Worm (Caenorhabditis elegans) whole organism, L2 larva: ENCODE measurements around the gene ifta-2.

Experiments used
- C34F6.9 ChIP-seq: fragments of 150-350 bp; optimal IDR thresholded peaks from 2 replicates; lab custom pipeline; 2014; ENCODE audit warnings: missing biosample characterization, missing genetic modification characterization
- F13H6.1 ChIP-seq: sonication (generic microtip); optimal IDR thresholded peaks from 2 replicates; lab custom pipeline; 2016; ENCODE audit warnings: missing genetic modification characterization, missing compliant biosample characterization
- R02D3.7 ChIP-seq: fragments of 150-350 bp; optimal IDR thresholded peaks from 2 replicates; lab custom pipeline; 2014; ENCODE audit warnings: missing biosample characterization, missing genetic modification characterization
- Y55F3AM.14 ChIP-seq: fragments of 200-800 bp; sonication (Bioruptor generic); optimal IDR thresholded peaks from 2 replicates; lab custom pipeline; 2018; ENCODE audit warnings: mild to moderate bottlenecking, missing genetic modification characterization, missing compliant biosample characterization
- alr-1 ChIP-seq: fragments of 150-350 bp; optimal IDR thresholded peaks from 2 replicates; lab custom pipeline; 2014; ENCODE audit warnings: missing biosample characterization, missing genetic modification characterization
- aly-2 ChIP-seq: fragments of 150-350 bp; optimal IDR thresholded peaks from 2 replicates; lab custom pipeline; 2014; ENCODE audit warnings: missing biosample characterization, missing genetic modification characterization
- ama-1 ChIP-seq: fragments of 150-350 bp; optimal IDR thresholded peaks from 2 replicates; lab custom pipeline; 2018; ENCODE audit warnings: inconsistent platforms
- ceh-16 ChIP-seq: fragments of 150-350 bp; optimal IDR thresholded peaks from 2 replicates; lab custom pipeline; 2014; ENCODE audit warnings: missing biosample characterization, missing genetic modification characterization
- ceh-82 ChIP-seq: fragments of 150-350 bp; optimal IDR thresholded peaks from 2 replicates; lab custom pipeline; 2014; ENCODE audit warnings: missing biosample characterization, missing genetic modification characterization
- crh-2 ChIP-seq: sonication (generic microtip); optimal IDR thresholded peaks from 2 replicates; lab custom pipeline; 2017; ENCODE audit warnings: missing biosample characterization, missing genetic modification characterization
- elt-1 ChIP-seq: fragments of 150-350 bp; optimal IDR thresholded peaks from 2 replicates; lab custom pipeline; 2014; ENCODE audit warnings: missing biosample characterization, missing genetic modification characterization
- fos-1 ChIP-seq: fragments of 150-350 bp; optimal IDR thresholded peaks from 2 replicates; lab custom pipeline; 2014; ENCODE audit warnings: missing biosample characterization, missing genetic modification characterization
- gmeb-1 ChIP-seq: fragments of 150-350 bp; optimal IDR thresholded peaks from 2 replicates; lab custom pipeline; 2014; ENCODE audit warnings: missing biosample characterization, missing genetic modification characterization
- lin-11 ChIP-seq: fragments of 150-350 bp; sonication (generic microtip); optimal IDR thresholded peaks from 2 replicates; lab custom pipeline; 2014; ENCODE audit warnings: missing biosample characterization, missing genetic modification characterization, inconsistent platforms, mixed read lengths
- lin-13 ChIP-seq: fragments of 150-350 bp; optimal IDR thresholded peaks from 2 replicates; lab custom pipeline; 2014; ENCODE audit warnings: missing biosample characterization, missing genetic modification reagents, missing genetic modification characterization
- lin-39 ChIP-seq: fragments of 150-350 bp; optimal IDR thresholded peaks from 2 replicates; lab custom pipeline; 2014; ENCODE audit warnings: missing biosample characterization, missing genetic modification reagents, missing genetic modification characterization
- lsy-2 ChIP-seq, 2 experiments: fragments of 150-350 bp in 1 of 2; sonication (generic microtip) in 1 of 2; optimal IDR thresholded peaks; 2 replicates each; lab custom pipeline; 2014 to 2017; ENCODE audit warnings: missing biosample characterization in 2 of 2, missing genetic modification characterization in 2 of 2
- mab-5 ChIP-seq: fragments of 150-350 bp; optimal IDR thresholded peaks from 2 replicates; lab custom pipeline; 2014; ENCODE audit warnings: missing biosample characterization, missing genetic modification characterization
- mbf-1 ChIP-seq: sonication (generic microtip); optimal IDR thresholded peaks from 2 replicates; lab custom pipeline; 2017; ENCODE audit warnings: missing biosample characterization, missing genetic modification characterization
- mdl-1 ChIP-seq, 2 experiments: fragments of 150-350 bp in 1 of 2; sonication (generic microtip) in 1 of 2; optimal IDR thresholded peaks; 2 replicates each; lab custom pipeline; 2017; ENCODE audit warnings: missing biosample characterization in 2 of 2, missing genetic modification characterization in 2 of 2
- nhr-10 ChIP-seq: sonication (generic microtip); optimal IDR thresholded peaks from 2 replicates; lab custom pipeline; 2017; ENCODE audit warnings: missing biosample characterization, missing genetic modification characterization
- nhr-11 ChIP-seq: fragments of 150-350 bp; optimal IDR thresholded peaks from 2 replicates; lab custom pipeline; 2014; ENCODE audit warnings: missing biosample characterization, missing genetic modification characterization
- nhr-129 ChIP-seq: fragments of 150-350 bp; optimal IDR thresholded peaks from 2 replicates; lab custom pipeline; 2014; ENCODE audit warnings: missing biosample characterization, missing genetic modification characterization
- nhr-21 ChIP-seq: fragments of 150-350 bp; optimal IDR thresholded peaks from 2 replicates; lab custom pipeline; 2014; ENCODE audit warnings: missing biosample characterization, missing genetic modification characterization
- nhr-23 ChIP-seq: fragments of 150-350 bp; optimal IDR thresholded peaks from 2 replicates; lab custom pipeline; 2014; ENCODE audit warnings: missing biosample characterization, missing genetic modification reagents, missing genetic modification characterization
- nhr-25 ChIP-seq: fragments of 150-350 bp; sonication (generic microtip); optimal IDR thresholded peaks from 3 replicates; lab custom pipeline; 2014; ENCODE audit warnings: missing biosample characterization, missing genetic modification characterization
- nhr-6 ChIP-seq: fragments of 150-350 bp; optimal IDR thresholded peaks from 2 replicates; lab custom pipeline; 2014; ENCODE audit warnings: missing biosample characterization, missing genetic modification characterization
- nhr-77 ChIP-seq: fragments of 150-350 bp; optimal IDR thresholded peaks from 2 replicates; lab custom pipeline; 2014; ENCODE audit warnings: missing biosample characterization, missing genetic modification characterization
- sem-4 ChIP-seq: fragments of 150-350 bp; optimal IDR thresholded peaks from 2 replicates; lab custom pipeline; 2014; ENCODE audit warnings: missing biosample characterization, missing genetic modification reagents, missing genetic modification characterization
- sma-9 ChIP-seq, 2 experiments: fragments of 150-350 bp in 1 of 2; sonication (generic microtip) in 1 of 2; optimal IDR thresholded peaks; 2 replicates each; lab custom pipeline; 2014 to 2016; ENCODE audit warnings: missing genetic modification characterization in 2 of 2, mild to moderate bottlenecking in 1 of 2, missing biosample characterization in 1 of 2, missing compliant biosample characterization in 1 of 2, missing genetic modification reagents in 1 of 2, moderate library complexity in 1 of 2
- snpc-4 ChIP-seq: fragments of 150-350 bp; optimal IDR thresholded peaks from 2 replicates; lab custom pipeline; 2014; ENCODE audit warnings: missing biosample characterization, missing genetic modification characterization
- unc-62 ChIP-seq: fragments of 150-350 bp; optimal IDR thresholded peaks from 2 replicates; lab custom pipeline; 2014; ENCODE audit warnings: missing biosample characterization, missing genetic modification reagents, missing genetic modification characterization
- ztf-1 ChIP-seq: fragments of 200-800 bp; sonication (Bioruptor generic); conservative IDR thresholded peaks from 2 replicates; pipeline ENCODE4 v1.3.6; 2022; ENCODE audit warnings: missing genetic modification characterization, missing compliant biosample characterization

The ifta-2 gene

ce11 chrIV:17265716-17266115 is 36.1 kb downstream of the ifta-2 start:
- no peak for TF ChIP-seq ceh-16 (tag; lab: Kevin White, UChicago)
- no peak for TF ChIP-seq mab-5
- TF ChIP-seq nhr-129: no peak
- TF ChIP-seq C34F6.9 (tag; lab: Kevin White, UChicago): no peak
- TF ChIP-seq unc-62: no peak
- TF ChIP-seq lin-39 (tag; lab: Kevin White, UChicago): no peak
- TF ChIP-seq R02D3.7 (tag; lab: Kevin White, UChicago): no peak
- no peak for TF ChIP-seq ceh-82 (tag; lab: Kevin White, UChicago)
- no peak for TF ChIP-seq nhr-6 (tag; lab: Kevin White, UChicago)
- TF ChIP-seq mdl-1 (tag; optimal IDR thresholded peaks at IDR 0.05; lab: Kevin White, UChicago): no peak
- no peak for TF ChIP-seq nhr-11 (tag; lab: Kevin White, UChicago)
- TF ChIP-seq F13H6.1: no peak
- no peak for TF ChIP-seq lin-11 (tag; lab: Kevin White, UChicago)
- no peak for TF ChIP-seq snpc-4 (tag; lab: Kevin White, UChicago)
- TF ChIP-seq aly-2 (tag; lab: Kevin White, UChicago): no peak
- TF ChIP-seq lin-13 (GFP tag; lab: Kevin White, UChicago): no peak
- TF ChIP-seq mbf-1 (tag; lab: Kevin White, UChicago): no peak

ce11 chrIV:17265279-17265678 is 36.6 kb downstream of the ifta-2 start, which contains the start of gene str-187:
str-187 (plus strand) TSS chrIV:17265579.
- TF ChIP-seq F13H6.1: no peak
- TF ChIP-seq ama-1 (lab: Kevin White, UChicago): no peak
- TF ChIP-seq mab-5: no peak
- no peak for TF ChIP-seq nhr-77 (tag; lab: Kevin White, UChicago)
- TF ChIP-seq mbf-1 (tag; lab: Kevin White, UChicago): no peak
- no peak for TF ChIP-seq gmeb-1 (tag; lab: Kevin White, UChicago)
- no peak for TF ChIP-seq fos-1 (tag; lab: Kevin White, UChicago)

ce11 chrIV:17264714-17265113 is 37.1 kb downstream of the ifta-2 start, which contains the start of gene F26D10.13:
F26D10.13 (minus strand) TSS chrIV:17264814.
- TF ChIP-seq alr-1 (tag; lab: Kevin White, UChicago) (no peak), ama-1 (lab: Kevin White, UChicago) (no peak), sem-4 (no peak), gmeb-1 (tag; lab: Kevin White, UChicago) (no peak), Y55F3AM.14 (GFP tag; lab: Kevin White, UChicago) (no peak), nhr-11 (tag; lab: Kevin White, UChicago) (no peak), lin-39 (tag; lab: Kevin White, UChicago) (no peak), nhr-77 (tag; lab: Kevin White, UChicago) (no peak)

ce11 chrIV:17263714-17264113 is 38.1 kb downstream of the ifta-2 start:
- TF ChIP-seq sma-9 (GFP tag; optimal IDR thresholded peaks at IDR 0.05; lab: Kevin White, UChicago) (no peak), sma-9 (tag; optimal IDR thresholded peaks at IDR 0.05; lab: Kevin White, UChicago) (no peak), lin-11 (tag; lab: Kevin White, UChicago) (no peak), nhr-21 (peak; percentile 75), elt-1 (no peak), F13H6.1 (peak; percentile 54), gmeb-1 (tag; lab: Kevin White, UChicago) (peak; percentile 56), crh-2 (tag; lab: Kevin White, UChicago) (peak; percentile 74), nhr-129 (peak; percentile 20), lsy-2 (tag; optimal IDR thresholded peaks at IDR 0.05; lab: Kevin White, UChicago) (peak in 1 of 2 experiments; percentile 6), nhr-11 (tag; lab: Kevin White, UChicago) (no peak), nhr-25 (peak; percentile 27), ztf-1 (GFP tag; lab: Robert Waterston, UW) (no peak), alr-1 (tag; lab: Kevin White, UChicago) (no peak), aly-2 (tag; lab: Kevin White, UChicago) (no peak), fos-1 (tag; lab: Kevin White, UChicago) (peak; percentile 92), nhr-23 (no peak), R02D3.7 (tag; lab: Kevin White, UChicago) (no peak), nhr-6 (tag; lab: Kevin White, UChicago) (no peak)

- TF ChIP-seq lsy-2 (tag; optimal IDR thresholded peaks at IDR 0.05; lab: Kevin White, UChicago) (no peak), nhr-21 (no peak), nhr-10 (tag; lab: Kevin White, UChicago) (no peak), elt-1 (no peak), ceh-82 (tag; lab: Kevin White, UChicago) (no peak), ceh-16 (tag; lab: Kevin White, UChicago) (no peak)
These were observed 39.4 kb downstream of the ifta-2 start, which contains the start of gene ZK550.6 for ce11 chrIV:17262385-17262784. ZK550.6 (minus strand) TSS chrIV:17262485.
